Fruit fly (Drosophila melanogaster) whole organism, embryonic: ENCODE results near the gene 7B2.

Experiments used
- ATbp ChIP-seq: fragments of 200-800 bp; sonication (Bioruptor generic); optimal IDR thresholded peaks from 2 replicates; lab custom pipeline; 2017; ENCODE audit warnings: missing biosample characterization, mild to moderate bottlenecking, missing genetic modification characterization, missing genetic modification reagents
- BEAF-32 ChIP-seq: fragments of 200-800 bp; sonication (Bioruptor generic); optimal IDR thresholded peaks from 3 replicates; lab custom pipeline; 2017; ENCODE audit warnings: missing biosample characterization, missing genetic modification characterization, mild to moderate bottlenecking, moderate library complexity, missing genetic modification reagents
- BtbVII ChIP-seq: fragments of 200-800 bp; sonication (Bioruptor generic); optimal IDR thresholded peaks from 3 replicates; lab custom pipeline; 2017; ENCODE audit warnings: missing biosample characterization, mild to moderate bottlenecking, missing genetic modification characterization
- CG10267 ChIP-seq: fragments of 200-800 bp; sonication (Bioruptor generic); optimal IDR thresholded peaks from 2 replicates; lab custom pipeline; 2018; ENCODE audit warnings: missing biosample characterization, mild to moderate bottlenecking, missing genetic modification characterization, moderate library complexity
- CG11560 ChIP-seq: fragments of 200-800 bp; sonication (Bioruptor generic); IDR thresholded peaks from 3 replicates; pipeline ENCODE4 v1.3.6; 2022; ENCODE audit warnings: missing biosample characterization, missing genetic modification characterization
- CG12659 ChIP-seq: fragments of 200-800 bp; sonication (Bioruptor generic); optimal IDR thresholded peaks from 3 replicates; lab custom pipeline; 2017; ENCODE audit warnings: mild to moderate bottlenecking, missing biosample characterization, missing genetic modification reagents, missing genetic modification characterization
- CG14050 ChIP-seq: fragments of 200-800 bp; sonication (Bioruptor generic); IDR thresholded peaks from 3 replicates; pipeline ENCODE4 v1.3.6; 2022; ENCODE audit warnings: missing biosample characterization, missing genetic modification characterization
- CG15601 ChIP-seq: fragments of 200-800 bp; sonication (Bioruptor generic); optimal IDR thresholded peaks from 3 replicates; lab custom pipeline; 2019; ENCODE audit warnings: missing biosample characterization, mild to moderate bottlenecking, missing genetic modification characterization, moderate library complexity
- CG17912 ChIP-seq: fragments of 200-800 bp; sonication (Bioruptor generic); optimal IDR thresholded peaks from 2 replicates; lab custom pipeline; 2018; ENCODE audit warnings: missing biosample characterization, mild to moderate bottlenecking, missing genetic modification characterization
- CG1832 ChIP-seq: fragments of 200-800 bp; sonication (Bioruptor generic); optimal IDR thresholded peaks from 2 replicates; lab custom pipeline; 2017; ENCODE audit warnings: missing biosample characterization, mild to moderate bottlenecking, missing genetic modification characterization, inconsistent platforms
- CG2116 ChIP-seq: fragments of 200-800 bp; sonication (Bioruptor generic); optimal IDR thresholded peaks from 3 replicates; lab custom pipeline; 2018; ENCODE audit warnings: missing biosample characterization, mild to moderate bottlenecking, missing genetic modification characterization
- CG2712 ChIP-seq: fragments of 200-800 bp; optimal IDR thresholded peaks from 3 replicates; lab custom pipeline; 2019; ENCODE audit warnings: missing biosample characterization, mild to moderate bottlenecking, missing genetic modification characterization, moderate library complexity
- CG34224 ChIP-seq: fragments of 200-800 bp; sonication (Bioruptor generic); IDR thresholded peaks from 3 replicates; pipeline ENCODE4 v1.3.6; 2022; ENCODE audit warnings: missing biosample characterization, missing genetic modification characterization; ENCODE audit not compliant: partially characterized antibody
- CG34422 ChIP-seq: fragments of 200-800 bp; sonication (Bioruptor generic); IDR thresholded peaks from 3 replicates; pipeline ENCODE4 v1.3.6; 2022; ENCODE audit warnings: missing biosample characterization, missing genetic modification characterization
- CG4360 ChIP-seq: fragments of 200-800 bp; sonication (Bioruptor generic); IDR thresholded peaks from 2 replicates; pipeline ENCODE4 v1.3.6; 2022; ENCODE audit warnings: missing biosample characterization, missing genetic modification characterization
- CG4617 ChIP-seq: fragments of 200-800 bp; sonication (Bioruptor generic); optimal IDR thresholded peaks from 3 replicates; lab custom pipeline; 2016; ENCODE audit warnings: missing biosample characterization, missing genetic modification characterization, borderline replicate concordance
- CG4854 ChIP-seq: fragments of 200-800 bp; sonication (Bioruptor generic); optimal IDR thresholded peaks from 2 replicates; lab custom pipeline; 2016; ENCODE audit warnings: missing biosample characterization, missing genetic modification characterization, inconsistent platforms
- CG6175 ChIP-seq: fragments of 200-800 bp; sonication (Bioruptor generic); IDR thresholded peaks from 3 replicates; pipeline ENCODE4 v1.3.6; 2022; ENCODE audit warnings: missing biosample characterization, missing genetic modification characterization
- CG6791 ChIP-seq: fragments of 200-800 bp; sonication (Bioruptor generic); IDR thresholded peaks from 3 replicates; pipeline ENCODE4 v1.3.6; 2022; ENCODE audit warnings: missing biosample characterization, missing genetic modification characterization; ENCODE audit not compliant: partially characterized antibody
- Elba2 ChIP-seq: fragments of 200-800 bp; sonication (Bioruptor generic); optimal IDR thresholded peaks from 3 replicates; lab custom pipeline; 2016; ENCODE audit warnings: missing biosample characterization, missing genetic modification characterization
- Ets97D ChIP-seq: fragments of 200-800 bp; sonication (Bioruptor generic); optimal IDR thresholded peaks from 3 replicates; lab custom pipeline; 2016; ENCODE audit warnings: missing biosample characterization, missing genetic modification characterization
- GATAe ChIP-seq: fragments of 200-800 bp; sonication (Bioruptor generic); conservative IDR thresholded peaks from 2 replicates; pipeline ENCODE4 v1.3.6; 2022; ENCODE audit warnings: missing biosample characterization, missing genetic modification characterization
- HLH4C ChIP-seq: fragments of 200-800 bp; sonication (Bioruptor generic); IDR thresholded peaks from 3 replicates; pipeline ENCODE4 v1.3.6; 2022; ENCODE audit warnings: missing biosample characterization, missing genetic modification characterization; ENCODE audit not compliant: partially characterized antibody
- Hr51 ChIP-seq, 2 experiments: fragments of 200-800 bp; sonication (Bioruptor generic); optimal IDR thresholded peaks; 2 replicates in 1 of 2; 3 replicates in 1 of 2; lab custom pipeline; 2016 to 2018; ENCODE audit warnings: missing biosample characterization in 2 of 2, missing genetic modification characterization in 2 of 2, mild to moderate bottlenecking in 1 of 2, moderate library complexity in 1 of 2
- Lim3 ChIP-seq: fragments of 200-800 bp; sonication (Bioruptor generic); IDR thresholded peaks from 2 replicates; pipeline ENCODE4 v1.3.6; 2022; ENCODE audit warnings: missing biosample characterization, missing genetic modification characterization
- MESR4 ChIP-seq: fragments of 200-800 bp; sonication (Bioruptor generic); optimal IDR thresholded peaks from 2 replicates; lab custom pipeline; 2018; ENCODE audit warnings: missing biosample characterization, mild to moderate bottlenecking, missing genetic modification characterization, moderate library complexity
- Med ChIP-seq: fragments of 200-800 bp; sonication (Bioruptor generic); peaks from one replicate; lab custom pipeline; 2016; ENCODE audit warnings: missing biosample characterization, missing genetic modification characterization, mild to moderate bottlenecking, inconsistent platforms, moderate library complexity
- Oaz ChIP-seq: fragments of 200-800 bp; sonication (Bioruptor generic); IDR thresholded peaks from 2 replicates; pipeline ENCODE4 v1.3.6; 2022; ENCODE audit warnings: missing biosample characterization, missing genetic modification characterization
- PHDP ChIP-seq: fragments of 200-800 bp; sonication (Bioruptor generic); optimal IDR thresholded peaks from 3 replicates; lab custom pipeline; 2018; ENCODE audit warnings: missing biosample characterization, mild to moderate bottlenecking, missing genetic modification characterization, moderate library complexity
- YL-1 ChIP-seq: fragments of 200-800 bp; sonication (Bioruptor generic); optimal IDR thresholded peaks from 3 replicates; lab custom pipeline; 2017; ENCODE audit warnings: missing biosample characterization, mild to moderate bottlenecking, missing genetic modification characterization
- amos ChIP-seq: fragments of 200-800 bp; sonication (Bioruptor generic); IDR thresholded peaks from 2 replicates; pipeline ENCODE4 v1.3.6; 2022; ENCODE audit warnings: missing biosample characterization, missing genetic modification characterization; ENCODE audit not compliant: partially characterized antibody
- ara ChIP-seq: fragments of 200-800 bp; sonication (Bioruptor generic); IDR thresholded peaks from 2 replicates; pipeline ENCODE4 v1.3.6; 2022; ENCODE audit warnings: missing biosample characterization, missing genetic modification characterization
- bowl ChIP-seq: fragments of 200-800 bp; sonication (Bioruptor generic); IDR thresholded peaks from 2 replicates; pipeline ENCODE4 v1.3.6; 2022; ENCODE audit warnings: missing biosample characterization, missing genetic modification characterization
- corto ChIP-seq: fragments of 200-800 bp; sonication (Bioruptor generic); optimal IDR thresholded peaks from 2 replicates; lab custom pipeline; 2016; ENCODE audit warnings: missing biosample characterization, mild to moderate bottlenecking, missing genetic modification characterization, moderate library complexity
- croc ChIP-seq: fragments of 200-800 bp; sonication (Bioruptor generic); conservative IDR thresholded peaks from 3 replicates; pipeline ENCODE4 v1.3.6; 2022; ENCODE audit warnings: missing biosample characterization, missing genetic modification characterization
- ftz-f1 ChIP-seq: fragments of 200-800 bp; sonication (Bioruptor generic); optimal IDR thresholded peaks from 2 replicates; lab custom pipeline; 2016; ENCODE audit warnings: missing biosample characterization, missing genetic modification characterization
- grau ChIP-seq: fragments of 200-800 bp; optimal IDR thresholded peaks from 3 replicates; lab custom pipeline; 2019; ENCODE audit warnings: missing biosample characterization, mild to moderate bottlenecking, missing genetic modification characterization, moderate library complexity
- ind ChIP-seq: fragments of 200-800 bp; sonication (Bioruptor generic); optimal IDR thresholded peaks from 3 replicates; lab custom pipeline; 2016; ENCODE audit warnings: missing biosample characterization, missing genetic modification characterization
- jigr1 ChIP-seq: fragments of 200-800 bp; sonication (Bioruptor generic); IDR thresholded peaks from 3 replicates; pipeline ENCODE4 v1.3.6; 2022; ENCODE audit warnings: missing biosample characterization, missing genetic modification characterization
- nau ChIP-seq: fragments of 200-800 bp; sonication (Bioruptor generic); optimal IDR thresholded peaks from 3 replicates; lab custom pipeline; 2017; ENCODE audit warnings: missing biosample characterization, mild to moderate bottlenecking, missing genetic modification characterization, missing genetic modification reagents
- onecut ChIP-seq: fragments of 200-800 bp; sonication (Bioruptor generic); IDR thresholded peaks from 2 replicates; pipeline ENCODE4 v1.3.6; 2022; ENCODE audit warnings: missing biosample characterization, missing genetic modification characterization
- sd ChIP-seq: fragments of 200-800 bp; sonication (Bioruptor generic); optimal IDR thresholded peaks from 3 replicates; lab custom pipeline; 2018; ENCODE audit warnings: missing biosample characterization, mild to moderate bottlenecking, missing genetic modification characterization, moderate library complexity
- sug ChIP-seq: fragments of 200-800 bp; optimal IDR thresholded peaks from 2 replicates; lab custom pipeline; 2019; ENCODE audit warnings: missing biosample characterization, mild to moderate bottlenecking, missing genetic modification characterization, moderate library complexity
- vvl ChIP-seq: fragments of 200-800 bp; sonication (Bioruptor generic); IDR thresholded peaks from 2 replicates; pipeline ENCODE4 v1.3.6; 2022; ENCODE audit warnings: missing biosample characterization, missing genetic modification characterization

Gene 7B2

dm6 chr3R:5354373-5355134 is 22.0 kb upstream of the 7B2 start, which contains the start of the genes CG11999 and CG1161 (continued):
- TF ChIP-seq onecut: no peak
- no peak for TF ChIP-seq CG1832 (GFP tag; lab: Kevin White, UChicago)
- TF ChIP-seq ind (GFP tag; lab: Kevin White, UChicago): no peak
- TF ChIP-seq CG4854 (GFP tag; lab: Kevin White, UChicago): no peak
- no peak for TF ChIP-seq jigr1 (GFP tag; lab: Robert Waterston, UW)
- TF ChIP-seq BtbVII (GFP tag; lab: Kevin White, UChicago): no peak
- TF ChIP-seq CG6175 (GFP tag; lab: Robert Waterston, UW): no peak
- TF ChIP-seq, all 482 proteins: peak for 67

DNA sequence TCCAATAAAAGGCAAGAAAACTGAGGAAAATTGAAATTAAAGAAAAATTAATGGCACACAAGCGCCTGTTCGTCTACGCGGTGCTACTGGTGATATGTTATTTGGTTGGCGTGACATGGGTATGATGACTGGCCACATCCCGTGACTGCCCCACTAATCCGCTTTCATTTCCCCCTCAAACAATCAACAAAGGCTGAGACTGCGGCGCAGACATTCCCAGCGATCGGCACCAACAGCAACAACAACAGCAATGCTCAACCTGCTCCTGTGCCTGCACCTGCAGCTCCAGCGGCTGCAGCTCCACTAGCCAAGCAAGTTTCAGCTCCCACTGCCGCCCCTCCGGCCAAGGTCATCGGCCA is 21.5 kb upstream of the 7B2 start:
- TF ChIP-seq bowl (GFP tag; lab: Robert Waterston, UW) (no peak), sug (tag; lab: Kevin White, UChicago) (no peak), sd (tag; lab: Kevin White, UChicago) (peak; percentile 38), ftz-f1 (GFP tag; lab: Kevin White, UChicago) (peak; percentile 46), CG4617 (GFP tag; lab: Kevin White, UChicago) (peak; percentile 17), vvl (GFP tag; lab: Robert Waterston, UW) (no peak), CG17912 (GFP tag; lab: Kevin White, UChicago) (no peak), CG34224 (GFP tag; lab: Robert Waterston, UW) (0 out of 3 replicates have a peak, but pooled peaks have one; percentile 13), CG4360 (peak; percentile 59; the same call in 1 of the 2 replicates), CG6175 (GFP tag; lab: Robert Waterston, UW) (0 out of 3 replicates have a peak, but pooled peaks have one; percentile 6), Med (GFP tag; lab: Kevin White, UChicago) (peak; percentile 50), MESR4 (GFP tag; lab: Kevin White, UChicago) (peak; percentile 82)

DNA sequence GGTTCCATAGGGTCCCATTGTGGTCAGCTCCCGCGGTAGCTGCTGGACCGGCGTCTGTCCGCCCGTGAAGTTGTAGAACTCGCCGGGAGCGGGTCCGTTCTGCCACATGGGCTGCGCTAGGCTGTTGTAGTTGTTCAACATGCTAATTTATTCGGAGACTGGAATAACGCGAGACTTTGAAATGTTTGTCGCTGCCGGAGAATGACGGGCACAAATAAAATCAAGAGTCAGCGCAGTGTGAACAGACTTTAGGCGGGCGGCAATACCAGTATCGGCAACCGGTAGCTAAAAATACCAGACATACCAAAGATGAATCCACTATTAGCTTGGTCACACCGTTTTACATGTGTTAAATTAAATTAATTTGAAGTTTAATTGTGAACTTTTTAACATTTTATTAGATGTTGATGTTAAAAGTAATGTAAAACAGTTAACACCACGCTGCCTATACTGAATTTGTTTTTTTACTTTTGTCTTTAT is 18.6 kb upstream of the 7B2 start, which contains the start of gene Prosbeta7:
TSS of gene Prosbeta7 (minus strand) at position 430 of the 480 bp plus-strand sequence.
- TF ChIP-seq ATbp (GFP tag; lab: Kevin White, UChicago) (no peak), PHDP (tag; lab: Kevin White, UChicago) (no peak), CG15601 (tag; lab: Kevin White, UChicago) (peak; percentile 10), CG10267 (tag; lab: Kevin White, UChicago) (peak; percentile 26), CG2116 (GFP tag; lab: Kevin White, UChicago) (peak; percentile 46), nau (no peak), HLH4C (GFP tag; lab: Robert Waterston, UW) (peak; percentile 50), corto (GFP tag; lab: Kevin White, UChicago) (no peak), CG12659 (GFP tag; lab: Kevin White, UChicago) (peak; percentile 59), Hr51 (GFP tag; optimal IDR thresholded peaks at IDR 0.05; lab: Kevin White, UChicago) (peak; percentile 1 to 86), Med (GFP tag; lab: Kevin White, UChicago) (peak; percentile 39), Ets97D (GFP tag; lab: Kevin White, UChicago) (peak; percentile 34), CG11560 (tag; lab: Robert Waterston, UW) (no peak), Oaz (no peak), ara (GFP tag; lab: Robert Waterston, UW) (no peak), BEAF-32 (GFP tag; lab: Kevin White, UChicago) (peak; percentile 52), CG6791 (GFP tag; lab: Robert Waterston, UW) (peak; percentile 86), Elba2 (GFP tag; lab: Kevin White, UChicago) (peak; percentile 57), YL-1 (peak; percentile 39), grau (tag; lab: Kevin White, UChicago) (peak; percentile 4), GATAe (GFP tag; lab: Robert Waterston, UW) (no peak), MESR4 (GFP tag; lab: Kevin White, UChicago) (peak; percentile 90), CG14050 (GFP tag; lab: Robert Waterston, UW) (no peak), CG4617 (GFP tag; lab: Kevin White, UChicago) (peak; percentile 68), croc (no peak), Lim3 (no peak), CG34422 (GFP tag; lab: Robert Waterston, UW) (peak; percentile 53; the same call in 1 of the 3 replicates), amos (peak; percentile 71; the same call in 1 of the 2 replicates), CG2712 (tag; lab: Kevin White, UChicago) (peak; percentile 26)
